Fruit fly (Drosophila melanogaster): ENCODE data around the gene Pp1alpha-96A.
A peak's percentile ranks its signal among the peaks of the same experiment; 100 is the strongest.

- TF ChIP-seq cnc (optimal IDR thresholded peaks at IDR 0.05), result no peak
- TF ChIP-seq Hr96 (GFP tag; optimal IDR thresholded peaks at IDR 0.05), result no peak
- no peak for TF ChIP-seq CG5204 (GFP tag; optimal IDR thresholded peaks at IDR 0.05)
- TF ChIP-seq CG7045 (GFP tag; optimal IDR thresholded peaks at IDR 0.05), result no peak
- no peak for TF ChIP-seq CG7101 (tag; optimal IDR thresholded peaks at IDR 0.05)
- no peak for TF ChIP-seq Clk (GFP tag; optimal IDR thresholded peaks at IDR 0.05)
- TF ChIP-seq CG33017 (tag; optimal IDR thresholded peaks at IDR 0.05), result no peak
- peak; percentile 54 for TF ChIP-seq cic (GFP tag; optimal IDR thresholded peaks at IDR 0.05)
- TF ChIP-seq kay (GFP tag; ENCODE audit: borderline replicate concordance), result peak; percentile 20
- no peak for TF ChIP-seq ovo (GFP tag; optimal IDR thresholded peaks at IDR 0.05)
- TF ChIP-seq CG11617 (GFP tag; optimal IDR thresholded peaks at IDR 0.05), result no peak
- TF ChIP-seq Mnt (GFP tag; optimal IDR thresholded peaks at IDR 0.05), result no peak
- TF ChIP-seq CG12768 (GFP tag; optimal IDR thresholded peaks at IDR 0.05), result no peak
Observed at dm6 chr3R:24521313-24521712, 3.2 kb downstream of the Pp1alpha-96A start.
